Fruit fly (Drosophila melanogaster): Measurements from ENCODE around the gene Polr1C.

DNA sequence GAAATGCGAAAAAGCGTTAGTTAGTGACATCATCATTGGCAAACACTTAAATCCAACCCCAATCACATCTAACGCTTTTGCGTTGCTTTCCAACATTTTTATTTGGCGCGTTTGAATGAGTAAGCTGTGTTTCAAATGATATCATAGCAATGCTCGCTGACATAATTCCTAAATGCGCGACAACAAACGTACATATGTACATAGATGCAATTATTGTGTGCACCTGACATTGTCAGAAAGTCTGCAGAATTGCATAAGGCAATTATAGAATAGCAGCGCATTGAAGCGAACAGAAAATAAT lies 29.4 kb downstream of the Polr1C start:
- TF ChIP-seq Dfd (GFP tag; optimal IDR thresholded peaks at IDR 0.05) (no peak), usp (GFP tag; optimal IDR thresholded peaks at IDR 0.05) (no peak), pan (optimal IDR thresholded peaks at IDR 0.05) (no peak), fru (GFP tag; optimal IDR thresholded peaks at IDR 0.05) (no peak), Myc (optimal IDR thresholded peaks at IDR 0.05) (no peak), lola (GFP tag; optimal IDR thresholded peaks at IDR 0.05) (no peak)

Data from whole organism, wandering third instar larva.